Fruit fly (Drosophila melanogaster) whole organism, wandering third instar larva: ENCODE results near the gene CG31778.

Experiments used
- Hnf4 ChIP-seq: fragments of 200-800 bp; sonication (Bioruptor generic); optimal IDR thresholded peaks from 2 replicates; lab custom pipeline; 2016; ENCODE audit warnings: missing biosample characterization, mild to moderate bottlenecking, missing genetic modification characterization
- Mio ChIP-seq: sonication (Bioruptor generic); optimal IDR thresholded peaks from 2 replicates; lab custom pipeline; 2016; ENCODE audit warnings: missing biosample characterization, missing genetic modification characterization
- OdsH ChIP-seq: fragments of 200-800 bp; sonication (Bioruptor generic); optimal IDR thresholded peaks from 2 replicates; lab custom pipeline; 2016; ENCODE audit warnings: missing biosample characterization, mild to moderate bottlenecking, missing genetic modification characterization
- dl ChIP-seq, 2 experiments: fragments of 175-275, 200-275 bp in 1 of 2; fragments of 200-275 bp in 1 of 2; sonication (Bioruptor generic); optimal IDR thresholded peaks; lab custom pipeline; 2018; ENCODE audit warnings: mild to moderate bottlenecking in 2 of 2, missing biosample characterization in 2 of 2, missing genetic modification characterization in 2 of 2, moderate library complexity in 2 of 2; ENCODE audit not compliant: partially characterized antibody in 2 of 2, insufficient read depth in 1 of 2
- dsf ChIP-seq: sonication (Bioruptor generic); optimal IDR thresholded peaks from 2 replicates; lab custom pipeline; 2016; ENCODE audit warnings: missing biosample characterization, missing genetic modification characterization, borderline replicate concordance
- ey ChIP-seq: fragments of 200-800 bp; sonication (Bioruptor generic); optimal IDR thresholded peaks from 2 replicates; lab custom pipeline; 2016; ENCODE audit warnings: missing biosample characterization, missing genetic modification characterization
- h ChIP-seq: fragments of 200-800 bp; sonication (Bioruptor generic); optimal IDR thresholded peaks from 3 replicates; lab custom pipeline; 2016; ENCODE audit warnings: missing biosample characterization, mild to moderate bottlenecking, missing genetic modification characterization
- lola ChIP-seq: fragments of >200 bp; optimal IDR thresholded peaks from 2 replicates; lab custom pipeline; 2017; ENCODE audit warnings: missing biosample characterization, missing genetic modification characterization
- psq ChIP-seq: fragments of 200-800 bp; sonication (Bioruptor generic); optimal IDR thresholded peaks from 3 replicates; lab custom pipeline; 2017; ENCODE audit warnings: missing biosample characterization, mild to moderate bottlenecking, missing genetic modification characterization, moderate library complexity
- rgr ChIP-seq: fragments of 200-800 bp; sonication (Bioruptor generic); optimal IDR thresholded peaks from 3 replicates; lab custom pipeline; 2016; ENCODE audit warnings: missing biosample characterization, mild to moderate bottlenecking, missing genetic modification characterization
- sage ChIP-seq: fragments of 200-800 bp; sonication (Bioruptor generic); optimal IDR thresholded peaks from 2 replicates; lab custom pipeline; 2016; ENCODE audit warnings: missing biosample characterization, mild to moderate bottlenecking, missing genetic modification characterization
- usp ChIP-seq: fragments of >200 bp; optimal IDR thresholded peaks from 2 replicates; lab custom pipeline; 2017; ENCODE audit warnings: missing biosample characterization, missing genetic modification characterization

- TF ChIP-seq psq (GFP tag; lab: Kevin White, UChicago): no peak
- no peak for TF ChIP-seq h
- TF ChIP-seq Mio (GFP tag; lab: Kevin White, UChicago): no peak
- TF ChIP-seq ey (GFP tag; lab: Kevin White, UChicago): no peak
- no peak for TF ChIP-seq dsf (GFP tag; lab: Kevin White, UChicago)
- TF ChIP-seq lola: no peak
- TF ChIP-seq rgr (GFP tag; lab: Kevin White, UChicago): no peak
- no peak for TF ChIP-seq OdsH
- TF ChIP-seq Hnf4 (GFP tag; lab: Kevin White, UChicago): no peak
- no peak for TF ChIP-seq usp (GFP tag; lab: Kevin White, UChicago)
- TF ChIP-seq dl (GFP tag; optimal IDR thresholded peaks at IDR 0.05; lab: Kevin White, UChicago; ENCODE audit: insufficient read depth in 1 of 2, partially characterized antibody in 2 of 2): no peak
- TF ChIP-seq sage (GFP tag; lab: Kevin White, UChicago): no peak
These were observed 25.8 kb upstream of the CG31778 start for dm6 chr2L:3731055-3731454.
